Worm (Caenorhabditis elegans): ENCODE measurements around the gene C02B10.6.
"Not testable (repeated sequence)": the region's sequence is repeated elsewhere in the genome, so short reads cannot be mapped to it uniquely, and the experiment has no call there.

The C02B10.6 gene

ce11 chrIV:5070593-5070992 is at the start of gene C02B10.6:
C02B10.6 (plus strand) TSS chrIV:5070893.
- TF ChIP-seq blmp-1, egl-13, elt-3 (tag; optimal IDR thresholded peaks at IDR 0.05): not testable (repeated sequence)

- no peak for TF ChIP-seq fkh-4 (tag; optimal IDR thresholded peaks at IDR 0.05; ENCODE audit: borderline replicate concordance)
These were observed 45.0 kb upstream of the C02B10.6 start, which contains the start of gene C09B9.85 for ce11 chrIV:5025646-5026045. C09B9.85 (minus strand) TSS chrIV:5025746.

ce11 chrIV:5028978-5029377 is 41.7 kb upstream of the C02B10.6 start, which contains the start of the genes best-6 and C09B9.2:
best-6 (minus strand) TSS chrIV:5029078.
C09B9.2 (plus strand) TSS chrIV:5029291.
- TF ChIP-seq hlh-17 (GFP tag; optimal IDR thresholded peaks at IDR 0.05; ENCODE audit: borderline replicate concordance) (no peak), lir-3 (tag; optimal IDR thresholded peaks at IDR 0.05; ENCODE audit: poor library complexity) (no peak), sptf-1 (tag; optimal IDR thresholded peaks at IDR 0.05) (no peak), nhr-84 (tag; optimal IDR thresholded peaks at IDR 0.05) (no peak)

- no peak for TF ChIP-seq jun-1 (tag; optimal IDR thresholded peaks at IDR 0.05)
- no peak for TF ChIP-seq nhr-77 (tag; optimal IDR thresholded peaks at IDR 0.05)
- TF ChIP-seq lin-14 (GFP tag; optimal IDR thresholded peaks at IDR 0.05), result no peak
- TF ChIP-seq efl-3 (GFP tag; optimal IDR thresholded peaks at IDR 0.05), result no peak
- TF ChIP-seq unc-86 (tag; optimal IDR thresholded peaks at IDR 0.05), result no peak
- no peak for TF ChIP-seq nhr-47 (tag; optimal IDR thresholded peaks at IDR 0.05)
- TF ChIP-seq unc-98 (GFP tag; IDR thresholded peaks at IDR 0.05), result no peak
- no peak for TF ChIP-seq pqm-1 (tag; optimal IDR thresholded peaks at IDR 0.05)
- no peak for TF ChIP-seq vab-15 (tag; optimal IDR thresholded peaks at IDR 0.05)
- TF ChIP-seq nhr-84 (tag; optimal IDR thresholded peaks at IDR 0.05), result no peak
- TF ChIP-seq zip-4 (GFP tag; optimal IDR thresholded peaks at IDR 0.05), result no peak
- TF ChIP-seq xbp-1 (tag; optimal IDR thresholded peaks at IDR 0.05), result no peak
- no peak for TF ChIP-seq lin-15B (tag; optimal IDR thresholded peaks at IDR 0.05)
- TF ChIP-seq dsc-1 (tag; optimal IDR thresholded peaks at IDR 0.05), result no peak
- no peak for TF ChIP-seq efl-1 (optimal IDR thresholded peaks at IDR 0.05)
- no peak for TF ChIP-seq efl-1 (GFP tag; optimal IDR thresholded peaks at IDR 0.05 in 1 of 2)
- no peak for TF ChIP-seq aha-1 (tag; optimal IDR thresholded peaks at IDR 0.05)
These were observed 39.3 kb upstream of the C02B10.6 start for ce11 chrIV:5031346-5031745.

- TF ChIP-seq nhr-47 (tag; optimal IDR thresholded peaks at IDR 0.05), result no peak
- TF ChIP-seq lir-3 (tag; optimal IDR thresholded peaks at IDR 0.05; ENCODE audit: poor library complexity), result no peak
- no peak for TF ChIP-seq nhr-237 (tag; optimal IDR thresholded peaks at IDR 0.05)
- no peak for TF ChIP-seq aha-1 (tag; optimal IDR thresholded peaks at IDR 0.05)
- no peak for TF ChIP-seq pqm-1 (tag; optimal IDR thresholded peaks at IDR 0.05)
- TF ChIP-seq unc-30 (tag; optimal IDR thresholded peaks at IDR 0.05), result no peak
- TF ChIP-seq mep-1 (tag; optimal IDR thresholded peaks at IDR 0.05), result no peak
- TF ChIP-seq fos-1 (tag; optimal IDR thresholded peaks at IDR 0.05), result no peak
These were observed 37.4 kb upstream of the C02B10.6 start, which contains the start of gene C09B9.4 for ce11 chrIV:5033276-5033675. C09B9.4 (minus strand) TSS chrIV:5033376.

- TF ChIP-seq efl-3 (GFP tag; optimal IDR thresholded peaks at IDR 0.05) (no peak), ces-1 (GFP tag; optimal IDR thresholded peaks at IDR 0.05) (no peak), ceh-90 (tag; optimal IDR thresholded peaks at IDR 0.05) (no peak), sptf-1 (tag; optimal IDR thresholded peaks at IDR 0.05) (no peak), fos-1 (tag; optimal IDR thresholded peaks at IDR 0.05) (no peak)
These were observed 33.2 kb upstream of the C02B10.6 start, which contains the start of gene C09B9.1 for ce11 chrIV:5037489-5037888. C09B9.1 (plus strand) TSS chrIV:5037789.

- no peak for TF ChIP-seq hlh-4 (tag; optimal IDR thresholded peaks at IDR 0.05)
- no peak for TF ChIP-seq alr-1 (tag; optimal IDR thresholded peaks at IDR 0.05; ENCODE audit: borderline replicate concordance)
- TF ChIP-seq tbx-2 (tag; optimal IDR thresholded peaks at IDR 0.05), result no peak
- TF ChIP-seq pax-3 (tag; optimal IDR thresholded peaks at IDR 0.05), result no peak
- TF ChIP-seq nhr-85 (tag), result peak; percentile 49
- TF ChIP-seq fkh-8 (tag; optimal IDR thresholded peaks at IDR 0.05), result no peak
These were observed 31.9 kb upstream of the C02B10.6 start for ce11 chrIV:5038744-5039143.
